Worm (Caenorhabditis elegans): ENCODE results near the gene C03A3.3.

ce11 chrX:11310285-11310838 is 41.5 kb upstream of the C03A3.3 start, which contains the start of gene F08G12.5:
- TF ChIP-seq tra-4 (tag; optimal IDR thresholded peaks at IDR 0.05): no peak
- no peak for TF ChIP-seq hmbx-1 (tag; optimal IDR thresholded peaks at IDR 0.05)
- no peak for TF ChIP-seq aly-1 (tag; optimal IDR thresholded peaks at IDR 0.05)
- no peak for TF ChIP-seq ama-1 (optimal IDR thresholded peaks at IDR 0.05)
- TF ChIP-seq flt-1 (GFP tag; IDR thresholded peaks at IDR 0.05): no peak
- no peak for TF ChIP-seq sea-1 (GFP tag; conservative IDR thresholded peaks at IDR 0.05)
- TF ChIP-seq F13C5.2 (tag; optimal IDR thresholded peaks at IDR 0.05): no peak
- TF ChIP-seq ceh-36 (tag; optimal IDR thresholded peaks at IDR 0.05): no peak
- TF ChIP-seq tbx-11 (GFP tag; IDR thresholded peaks at IDR 0.05): no peak

Data from whole organism, early embryonic.